Fruit fly (Drosophila melanogaster): ENCODE results near the gene Acsf3.

The Acsf3 gene

DNA sequence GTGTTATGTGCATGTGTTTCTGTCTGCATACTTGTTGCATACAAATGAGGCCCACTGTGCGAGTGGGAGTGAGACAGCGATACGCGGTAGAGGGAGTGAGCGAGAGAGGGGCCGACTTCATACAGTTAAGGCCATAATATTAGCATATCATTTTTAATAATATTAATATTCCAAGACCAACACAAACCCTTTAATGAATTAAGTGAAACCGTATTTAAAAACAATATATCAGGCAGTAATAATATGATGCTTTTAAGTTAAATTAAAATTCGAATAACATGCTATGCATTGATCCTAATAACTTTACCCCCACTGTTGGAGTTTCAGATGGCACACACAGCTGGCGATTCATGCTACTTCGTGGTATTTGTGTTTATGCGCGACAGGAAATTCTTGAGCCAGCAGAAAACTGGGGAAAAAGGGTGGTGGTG, 4.0 kb upstream of the Acsf3 start (continued):
- peak; percentile 99 for TF ChIP-seq CG10979 (tag; optimal IDR thresholded peaks at IDR 0.05)
- peak; percentile 79 for TF ChIP-seq Ravus (GFP tag; IDR thresholded peaks at IDR 0.05)
- TF ChIP-seq pan (optimal IDR thresholded peaks at IDR 0.05), result no peak
- TF ChIP-seq pan (GFP tag; optimal IDR thresholded peaks at IDR 0.05 in 1 of 2, IDR thresholded peaks at IDR 0.05 in 1 of 2), result peak in 1 of 2 experiments; percentile 96
- TF ChIP-seq crol (GFP tag; IDR thresholded peaks at IDR 0.05), result peak; percentile 63; the same call in 1 of the 2 replicates

DNA sequence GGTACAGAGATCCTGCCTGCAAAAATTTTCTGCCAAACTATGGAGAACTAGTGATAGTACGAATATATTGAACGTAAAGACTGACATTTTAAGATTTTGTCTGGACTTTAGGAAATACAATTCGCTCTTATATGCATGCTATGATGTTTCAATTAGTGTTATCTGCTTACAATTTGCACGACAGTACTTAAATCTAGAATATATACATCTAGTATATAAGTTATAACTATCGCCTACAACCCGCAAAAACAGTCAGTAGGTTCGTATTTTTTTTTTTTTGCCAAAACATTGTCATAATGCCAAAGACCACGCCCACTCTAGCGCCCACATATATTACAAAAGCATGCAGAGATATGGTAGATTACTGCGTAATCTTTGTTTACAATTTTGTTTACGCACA, 3.2 kb downstream of the Acsf3 start, which contains the start of gene CG42780:
CG42780 (minus strand) TSS at position 101 of the 400 bp plus-strand sequence.
- no peak for TF ChIP-seq CG31441 (GFP tag; IDR thresholded peaks at IDR 0.05)
- TF ChIP-seq h (optimal IDR thresholded peaks at IDR 0.05), result no peak
- no peak for TF ChIP-seq ci (GFP tag; IDR thresholded peaks at IDR 0.05)
- no peak for TF ChIP-seq odd (GFP tag; optimal IDR thresholded peaks at IDR 0.05)
- TF ChIP-seq tx (GFP tag; optimal IDR thresholded peaks at IDR 0.05), result no peak
- no peak for TF ChIP-seq salm (tag; optimal IDR thresholded peaks at IDR 0.05)
- no peak for TF ChIP-seq CG17359 (tag; optimal IDR thresholded peaks at IDR 0.05)
- TF ChIP-seq CG30020 (tag; optimal IDR thresholded peaks at IDR 0.05), result no peak
- no peak for TF ChIP-seq Hr78 (GFP tag; optimal IDR thresholded peaks at IDR 0.05)
- TF ChIP-seq tio (GFP tag; optimal IDR thresholded peaks at IDR 0.05), result no peak
- TF ChIP-seq CG7786 (GFP tag; optimal IDR thresholded peaks at IDR 0.05), result no peak
- TF ChIP-seq seq (GFP tag; IDR thresholded peaks at IDR 0.05), result no peak
- no peak for TF ChIP-seq CG8478 (optimal IDR thresholded peaks at IDR 0.05)

DNA sequence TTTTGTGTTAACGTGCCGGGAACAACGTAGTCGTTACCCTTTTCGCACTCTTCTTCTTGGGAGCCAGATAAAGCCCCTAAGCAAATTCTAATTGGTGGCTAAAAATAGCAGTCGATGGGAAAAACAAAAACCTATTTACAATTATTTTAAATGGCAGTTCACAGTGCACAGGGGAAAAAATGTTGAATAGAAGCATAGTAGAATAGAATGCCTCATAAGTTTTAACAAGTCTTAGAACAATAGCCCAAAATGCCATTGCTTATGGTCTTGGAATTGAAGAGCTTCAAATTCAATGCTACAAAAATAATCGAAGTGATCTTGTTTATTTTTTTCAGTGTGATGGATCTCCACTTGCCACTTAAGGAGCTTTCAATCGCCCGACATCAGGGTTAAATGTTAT, 3.6 kb downstream of the Acsf3 start:
- TF ChIP-seq CG33557 (GFP tag; optimal IDR thresholded peaks at IDR 0.05) (no peak), CG6791 (GFP tag; IDR thresholded peaks at IDR 0.05; ENCODE audit: partially characterized antibody) (no peak), salm (tag; optimal IDR thresholded peaks at IDR 0.05) (peak; percentile 41), CG8359 (GFP tag; optimal IDR thresholded peaks at IDR 0.05; ENCODE audit: borderline replicate concordance) (peak; percentile 14), CG18011 (GFP tag; optimal IDR thresholded peaks at IDR 0.05) (peak; percentile 55), CG12769 (tag; optimal IDR thresholded peaks at IDR 0.05) (peak; percentile 84), CG13424 (tag; optimal IDR thresholded peaks at IDR 0.05) (peak; percentile 62), CG17359 (tag; optimal IDR thresholded peaks at IDR 0.05) (peak; percentile 52), bowl (GFP tag; IDR thresholded peaks at IDR 0.05) (no peak), Hsf (GFP tag; optimal IDR thresholded peaks at IDR 0.05) (peak; percentile 73), CG30020 (tag; optimal IDR thresholded peaks at IDR 0.05) (no peak), TFAM (GFP tag; optimal IDR thresholded peaks at IDR 0.05) (no peak), CG15073 (GFP tag; optimal IDR thresholded peaks at IDR 0.05) (no peak), kni (GFP tag; optimal IDR thresholded peaks at IDR 0.05) (no peak), tll (GFP tag; optimal IDR thresholded peaks at IDR 0.05) (no peak), Dek (tag; optimal IDR thresholded peaks at IDR 0.05) (peak; percentile 52), CG2889 (GFP tag; IDR thresholded peaks at IDR 0.05) (peak; percentile 49; the same call in 1 of the 3 replicates), trh (GFP tag; optimal IDR thresholded peaks at IDR 0.05) (peak; percentile 5), CG10274 (GFP tag; optimal IDR thresholded peaks at IDR 0.05) (no peak), CG3838 (GFP tag; optimal IDR thresholded peaks at IDR 0.05) (peak; percentile 7), Ada2b (GFP tag; IDR thresholded peaks at IDR 0.05) (peak; percentile 73), CG7786 (GFP tag; optimal IDR thresholded peaks at IDR 0.05) (peak; percentile 73), ase (GFP tag; IDR thresholded peaks at IDR 0.05) (no peak), CG10959 (GFP tag; IDR thresholded peaks at IDR 0.05) (no peak), slp2 (GFP tag; optimal IDR thresholded peaks at IDR 0.05) (peak; percentile 73), CG10462 (GFP tag; optimal IDR thresholded peaks at IDR 0.05) (peak; percentile 17), emc (GFP tag; optimal IDR thresholded peaks at IDR 0.05) (peak; percentile 32), Usf (GFP tag; optimal IDR thresholded peaks at IDR 0.05) (no peak), Hr3 (GFP tag; optimal IDR thresholded peaks at IDR 0.05) (peak; percentile 51), zfh2 (GFP tag; optimal IDR thresholded peaks at IDR 0.05) (peak; percentile 43), jing (GFP tag; optimal IDR thresholded peaks at IDR 0.05) (no peak), tx (GFP tag; optimal IDR thresholded peaks at IDR 0.05) (peak; percentile 60), H2.0 (GFP tag; IDR thresholded peaks at IDR 0.05) (peak; percentile 62), Ets65A (GFP tag) (peak; percentile 93), Doc3 (GFP tag; IDR thresholded peaks at IDR 0.05; ENCODE audit: partially characterized antibody) (no peak)
